Fruit fly (Drosophila melanogaster): ENCODE data around the gene Sld5.

Gene Sld5

dm6 chr3R:26105924-26106494 is 49.7 kb upstream of the Sld5 start (continued):
- peak; percentile 64; the same call in 2 of the 3 replicates for TF ChIP-seq CG6163 (GFP tag; IDR thresholded peaks at IDR 0.05)
- TF ChIP-seq eg (GFP tag; IDR thresholded peaks at IDR 0.05), result peak; percentile 83
- no peak for TF ChIP-seq CG6854 (GFP tag; optimal IDR thresholded peaks at IDR 0.05)
- TF ChIP-seq CG8119 (GFP tag; IDR thresholded peaks at IDR 0.05), result peak; percentile 63; the same call in 2 of the 3 replicates
- no peak for TF ChIP-seq CG32006 (GFP tag; optimal IDR thresholded peaks at IDR 0.05)
- TF ChIP-seq Sox14 (GFP tag; optimal IDR thresholded peaks at IDR 0.05), result no peak
- TF ChIP-seq Eip78C (GFP tag), result peak; percentile 76
- no peak for TF ChIP-seq CG6808 (GFP tag; optimal IDR thresholded peaks at IDR 0.05)
- TF ChIP-seq Eip93F (GFP tag; optimal IDR thresholded peaks at IDR 0.05), result no peak
- no peak for TF ChIP-seq CG8632 (GFP tag; optimal IDR thresholded peaks at IDR 0.05)
- no peak for TF ChIP-seq Hr39 (GFP tag; optimal IDR thresholded peaks at IDR 0.05)
- peak; percentile 44 for TF ChIP-seq CG3919 (GFP tag; optimal IDR thresholded peaks at IDR 0.05)
- no peak for TF ChIP-seq net (GFP tag; optimal IDR thresholded peaks at IDR 0.05)
- TF ChIP-seq CG34406 (GFP tag; optimal IDR thresholded peaks at IDR 0.05), result no peak
- no peak for TF ChIP-seq fd85E (GFP tag; optimal IDR thresholded peaks at IDR 0.05)

- TF ChIP-seq CG15336 (GFP tag; IDR thresholded peaks at IDR 0.05), result no peak
- no peak for TF ChIP-seq achi (GFP tag; optimal IDR thresholded peaks at IDR 0.05)
- no peak for TF ChIP-seq Hr39 (GFP tag; optimal IDR thresholded peaks at IDR 0.05)
- TF ChIP-seq CG3032 (tag; optimal IDR thresholded peaks at IDR 0.05), result no peak
- no peak for TF ChIP-seq svp (GFP tag)
- no peak for TF ChIP-seq CG32006 (GFP tag; optimal IDR thresholded peaks at IDR 0.05)
- no peak for TF ChIP-seq ss (GFP tag; optimal IDR thresholded peaks at IDR 0.05)
These were observed 49.1 kb upstream of the Sld5 start for dm6 chr3R:26105407-26105806.

DNA sequence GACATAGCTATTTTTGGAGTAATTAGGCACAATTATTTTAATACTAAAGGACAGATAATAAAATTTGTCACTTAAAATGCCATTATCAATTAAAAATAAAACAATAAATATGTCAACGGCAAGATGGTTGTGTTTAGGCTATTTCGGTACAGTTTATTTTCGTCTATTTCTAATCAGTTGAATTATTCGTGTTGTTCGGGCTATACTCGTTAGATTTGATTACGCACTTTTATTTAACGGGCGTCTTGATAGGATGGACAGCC is 48.7 kb upstream of the Sld5 start:
- no peak for TF ChIP-seq dac (GFP tag; optimal IDR thresholded peaks at IDR 0.05)
- TF ChIP-seq Ets96B (tag; optimal IDR thresholded peaks at IDR 0.05), result no peak
- peak; percentile 16 for TF ChIP-seq Eip78C (GFP tag)

DNA sequence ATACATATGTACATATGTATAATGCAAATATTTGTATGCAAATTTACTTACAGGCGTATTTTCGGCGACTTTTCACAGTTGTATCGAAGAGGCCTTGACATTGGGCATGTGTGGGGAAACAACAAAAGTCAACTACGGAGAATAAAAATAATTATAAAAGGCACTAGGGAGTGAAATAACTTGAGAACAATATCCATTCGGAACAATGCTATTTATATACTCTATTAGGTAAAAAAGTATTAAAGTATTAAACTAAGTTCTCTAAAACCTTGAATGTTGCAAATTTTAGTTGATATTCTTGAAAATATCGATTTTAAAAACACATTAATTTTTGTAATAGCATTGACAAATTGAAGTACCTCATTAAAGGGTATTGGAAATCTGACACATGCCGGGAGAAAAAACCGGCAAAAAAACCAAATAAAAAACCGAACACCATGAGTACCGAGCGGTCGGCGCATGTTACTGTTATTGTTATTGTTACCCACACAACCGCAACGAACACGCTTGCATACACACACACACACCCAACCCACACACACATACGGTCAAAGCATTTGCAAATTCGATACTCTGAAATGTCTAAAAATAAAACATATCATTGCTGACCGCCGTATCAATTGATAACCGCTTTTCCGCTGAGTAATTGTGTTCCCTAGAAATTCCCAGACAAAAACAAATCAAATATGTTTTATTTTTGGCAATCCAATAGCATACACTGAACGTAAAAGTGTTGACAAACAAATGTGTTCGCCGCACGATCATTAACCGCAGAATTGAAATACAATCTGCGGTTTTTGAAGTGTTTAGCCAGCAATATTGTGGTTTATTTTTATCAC is 48.2 kb upstream of the Sld5 start:
- TF ChIP-seq CG6276 (GFP tag; optimal IDR thresholded peaks at IDR 0.05), result peak; percentile 9
- TF ChIP-seq CG8632 (GFP tag; optimal IDR thresholded peaks at IDR 0.05), result peak; percentile 54
- peak; percentile 57 for TF ChIP-seq achi (GFP tag; optimal IDR thresholded peaks at IDR 0.05)
- peak; percentile 7 for TF ChIP-seq CG8319 (GFP tag; optimal IDR thresholded peaks at IDR 0.05)
- peak; percentile 10 for TF ChIP-seq CG6808 (GFP tag; optimal IDR thresholded peaks at IDR 0.05)
- TF ChIP-seq OdsH (GFP tag; optimal IDR thresholded peaks at IDR 0.05), result peak; percentile 45
- peak; percentile 4 for TF ChIP-seq Eip93F (GFP tag; optimal IDR thresholded peaks at IDR 0.05)
- peak; percentile 28 for TF ChIP-seq dsx (GFP tag; optimal IDR thresholded peaks at IDR 0.05; ENCODE audit: poor library complexity, severe bottlenecking)
- TF ChIP-seq spab (GFP tag; optimal IDR thresholded peaks at IDR 0.05), result peak; percentile 17
- TF ChIP-seq Sox15 (GFP tag; optimal IDR thresholded peaks at IDR 0.05), result peak; percentile 12
- peak; percentile 67 for TF ChIP-seq Sox102F (GFP tag; optimal IDR thresholded peaks at IDR 0.05)
- TF ChIP-seq fd85E (GFP tag; optimal IDR thresholded peaks at IDR 0.05), result no peak
- peak; percentile 35 for TF ChIP-seq CG11902 (GFP tag; optimal IDR thresholded peaks at IDR 0.05)
- peak; percentile 20 for TF ChIP-seq vri (GFP tag; optimal IDR thresholded peaks at IDR 0.05)
- TF ChIP-seq CG10669 (GFP tag; optimal IDR thresholded peaks at IDR 0.05), result no peak
- TF ChIP-seq lz (GFP tag; optimal IDR thresholded peaks at IDR 0.05), result peak; percentile 84
- peak; percentile 51 for TF ChIP-seq Sox14 (GFP tag; optimal IDR thresholded peaks at IDR 0.05)
- no peak for TF ChIP-seq fd59A (GFP tag; optimal IDR thresholded peaks at IDR 0.05)
- peak; percentile 33 for TF ChIP-seq Lpt (GFP tag; optimal IDR thresholded peaks at IDR 0.05)
- peak; percentile 44 for TF ChIP-seq CG6854 (GFP tag; optimal IDR thresholded peaks at IDR 0.05)
- TF ChIP-seq topi (GFP tag; optimal IDR thresholded peaks at IDR 0.05), result peak; percentile 84
- TF ChIP-seq CG3919 (GFP tag; optimal IDR thresholded peaks at IDR 0.05), result peak; percentile 52
- peak; percentile 28 for TF ChIP-seq CG3032 (tag; optimal IDR thresholded peaks at IDR 0.05)
- peak; percentile 13 for TF ChIP-seq Ets96B (tag; optimal IDR thresholded peaks at IDR 0.05)
- TF ChIP-seq Blimp-1 (GFP tag; optimal IDR thresholded peaks at IDR 0.05), result peak; percentile 35
- TF ChIP-seq Gug (GFP tag; IDR thresholded peaks at IDR 0.05), result no peak
- peak; percentile 68 for TF ChIP-seq CG34406 (GFP tag; optimal IDR thresholded peaks at IDR 0.05)
- no peak for TF ChIP-seq CG11294 (GFP tag; IDR thresholded peaks at IDR 0.05)
- TF ChIP-seq Hr39 (GFP tag; optimal IDR thresholded peaks at IDR 0.05), result peak; percentile 71
- TF ChIP-seq svp (GFP tag), result peak; percentile 89
- TF ChIP-seq CG4318 (GFP tag; optimal IDR thresholded peaks at IDR 0.05), result no peak
- peak; percentile 41 for TF ChIP-seq pdm3 (GFP tag; optimal IDR thresholded peaks at IDR 0.05)
- peak; percentile 66 for TF ChIP-seq CG6163 (GFP tag; IDR thresholded peaks at IDR 0.05)
- peak; percentile 38 for TF ChIP-seq CG10631 (GFP tag; optimal IDR thresholded peaks at IDR 0.05)

All from whole organism, prepupa.